Fruit fly (Drosophila melanogaster) whole organism, pupa: ENCODE data around the gene CG12746.

Source experiments
- CG10348 ChIP-seq: fragments of 200-800 bp; sonication (Bioruptor generic); IDR thresholded peaks from 2 replicates; pipeline ENCODE4 v1.3.6; 2022; ENCODE audit warnings: missing biosample characterization, missing genetic modification characterization
- CG12605 ChIP-seq: fragments of 200-800 bp; sonication (Bioruptor generic); IDR thresholded peaks from 2 replicates; pipeline ENCODE4 v1.3.6; 2022; ENCODE audit warnings: missing biosample characterization, missing genetic modification characterization
- CG13204 ChIP-seq: fragments of 200-800 bp; sonication (Bioruptor generic); optimal IDR thresholded peaks from 2 replicates; lab custom pipeline; 2018; ENCODE audit warnings: missing biosample characterization, mild to moderate bottlenecking, missing genetic modification characterization, moderate library complexity
- CG14655 ChIP-seq: fragments of 200-800 bp; sonication (Bioruptor generic); optimal IDR thresholded peaks from 3 replicates; lab custom pipeline; 2017; ENCODE audit warnings: mild to moderate bottlenecking, missing biosample characterization, missing genetic modification reagents, missing genetic modification characterization
- CG15710 ChIP-seq: fragments of 200-800 bp; sonication (Bioruptor generic); optimal IDR thresholded peaks from 2 replicates; lab custom pipeline; 2018; ENCODE audit warnings: missing biosample characterization, mild to moderate bottlenecking, missing genetic modification characterization, moderate library complexity
- CG17806 ChIP-seq: fragments of 200-800 bp; sonication (Bioruptor generic); optimal IDR thresholded peaks from 2 replicates; lab custom pipeline; 2018; ENCODE audit warnings: missing biosample characterization, mild to moderate bottlenecking, missing genetic modification characterization, moderate library complexity
- CG32121 ChIP-seq: fragments of 200-800 bp; sonication (Bioruptor generic); IDR thresholded peaks from 2 replicates; pipeline ENCODE4 v1.3.6; 2022; ENCODE audit warnings: missing biosample characterization, missing genetic modification characterization
- CG34367 ChIP-seq: fragments of 200-800 bp; sonication (Bioruptor generic); optimal IDR thresholded peaks from 2 replicates; lab custom pipeline; 2018; ENCODE audit warnings: missing biosample characterization, mild to moderate bottlenecking, missing genetic modification characterization
- CG4496 ChIP-seq: fragments of 200-800 bp; sonication (Bioruptor generic); IDR thresholded peaks from 3 replicates; pipeline ENCODE4 v1.3.6; 2022; ENCODE audit warnings: missing biosample characterization, missing genetic modification characterization
- CG8159 ChIP-seq: fragments of 200-800 bp; sonication (Bioruptor generic); optimal IDR thresholded peaks from 3 replicates; lab custom pipeline; 2018; ENCODE audit warnings: missing biosample characterization, mild to moderate bottlenecking, missing genetic modification characterization, moderate library complexity
- CG8301 ChIP-seq: fragments of 200-800 bp; sonication (Bioruptor generic); optimal IDR thresholded peaks from 2 replicates; lab custom pipeline; 2018; ENCODE audit warnings: missing biosample characterization, mild to moderate bottlenecking, missing genetic modification characterization
- CG9948 ChIP-seq: fragments of 200-800 bp; sonication (Bioruptor generic); optimal IDR thresholded peaks from 2 replicates; lab custom pipeline; 2018; ENCODE audit warnings: missing biosample characterization, mild to moderate bottlenecking, missing genetic modification characterization, moderate library complexity
- D1 ChIP-seq: fragments of 200-800 bp; sonication (Bioruptor generic); optimal IDR thresholded peaks from 2 replicates; lab custom pipeline; 2018; ENCODE audit warnings: missing biosample characterization, mild to moderate bottlenecking, missing genetic modification characterization, moderate library complexity
- EcR ChIP-seq: fragments of 200-800 bp; sonication (Bioruptor generic); optimal IDR thresholded peaks from 3 replicates; lab custom pipeline; 2019; ENCODE audit warnings: missing biosample characterization, missing genetic modification characterization, mild to moderate bottlenecking, moderate library complexity, missing genetic modification reagents
- Ets98B ChIP-seq: fragments of 200-800 bp; sonication (Bioruptor generic); IDR thresholded peaks from 2 replicates; pipeline ENCODE4 v1.3.6; 2022; ENCODE audit warnings: missing biosample characterization, missing genetic modification characterization
- Pif1A ChIP-seq: fragments of 200-800 bp; sonication (Bioruptor generic); optimal IDR thresholded peaks from 3 replicates; lab custom pipeline; 2016; ENCODE audit warnings: missing biosample characterization, missing genetic modification characterization
- Pif1B ChIP-seq: fragments of 200-800 bp; sonication (Bioruptor generic); optimal IDR thresholded peaks from 3 replicates; lab custom pipeline; 2016; ENCODE audit warnings: missing biosample characterization, missing genetic modification characterization
- Snoo ChIP-seq: fragments of 200-800 bp; sonication (Bioruptor generic); optimal IDR thresholded peaks from 3 replicates; lab custom pipeline; 2017; ENCODE audit warnings: missing biosample characterization, mild to moderate bottlenecking, missing genetic modification characterization, inconsistent platforms
- fd96Ca ChIP-seq: fragments of 200-800 bp; sonication (Bioruptor generic); IDR thresholded peaks from 3 replicates; pipeline ENCODE4 v1.3.6; 2022; ENCODE audit warnings: missing biosample characterization, missing genetic modification characterization
- gl ChIP-seq: fragments of 200-800 bp; sonication (Bioruptor generic); optimal IDR thresholded peaks from 2 replicates; lab custom pipeline; 2018; ENCODE audit warnings: missing biosample characterization, mild to moderate bottlenecking, missing genetic modification characterization
- rn ChIP-seq: fragments of 200-800 bp; sonication (Bioruptor generic); IDR thresholded peaks from 2 replicates; pipeline ENCODE4 v1.3.6; 2022; ENCODE audit warnings: missing biosample characterization, missing genetic modification characterization

CG12746 gene

dm6 chr3R:5573883-5574282 lies 9.2 kb downstream of the CG12746 start:
- TF ChIP-seq EcR (GFP tag; lab: Kevin White, UChicago): peak; percentile 94
- no peak for TF ChIP-seq CG34367 (tag; lab: Kevin White, UChicago)
- no peak for TF ChIP-seq rn (GFP tag; lab: Robert Waterston, UW)
- TF ChIP-seq CG13204 (GFP tag; lab: Kevin White, UChicago): no peak
- TF ChIP-seq CG14655 (GFP tag; lab: Kevin White, UChicago): no peak
- no peak for TF ChIP-seq Ets98B (GFP tag; lab: Robert Waterston, UW)

dm6 chr3R:5587863-5588519 lies 23.3 kb downstream of the CG12746 start, which contains the start of gene CG2926:
Gene CG2926 (minus strand): TSS chr3R:5588380.
- TF ChIP-seq CG14655 (GFP tag; lab: Kevin White, UChicago) (no peak), Snoo (no peak), CG12605 (0 out of 2 replicates have a peak, but pooled peaks have one; percentile 32), CG8159 (tag; lab: Kevin White, UChicago) (no peak), CG4496 (GFP tag; lab: Robert Waterston, UW) (0 out of 3 replicates have a peak, but pooled peaks have one; percentile 46), Ets98B (GFP tag; lab: Robert Waterston, UW) (peak; percentile 19; the same call in 1 of the 2 replicates), CG10348 (no peak), rn (GFP tag; lab: Robert Waterston, UW) (0 out of 2 replicates have a peak, but pooled peaks have one; percentile 12), gl (tag; lab: Kevin White, UChicago) (no peak), CG17806 (tag; lab: Kevin White, UChicago) (no peak), CG32121 (GFP tag; lab: Robert Waterston, UW) (0 out of 2 replicates have a peak, but pooled peaks have one; percentile 32), CG34367 (tag; lab: Kevin White, UChicago) (no peak), CG13204 (GFP tag; lab: Kevin White, UChicago) (no peak), Pif1A (GFP tag; lab: Kevin White, UChicago) (no peak), CG15710 (tag; lab: Kevin White, UChicago) (no peak), EcR (GFP tag; lab: Kevin White, UChicago) (no peak), Pif1B (GFP tag; lab: Kevin White, UChicago) (no peak), CG8301 (no peak), fd96Ca (GFP tag; lab: Robert Waterston, UW) (no peak), D1 (no peak), CG9948 (no peak)
- TF ChIP-seq, all 21 proteins: peak for 5

dm6 chr3R:5588573-5588972 lies 23.9 kb downstream of the CG12746 start, which contains the start of gene PolZ2:
Gene PolZ2 (plus strand): TSS chr3R:5588873.
- TF ChIP-seq CG12605: no peak
- no peak for TF ChIP-seq CG8159 (tag; lab: Kevin White, UChicago)
- TF ChIP-seq Snoo: no peak
- TF ChIP-seq, all 21 proteins: peak for 0

dm6 chr3R:5591398-5591853 lies 26.8 kb downstream of the CG12746 start, which contains the start of the genes noi and Vha26:
Gene noi (minus strand): TSS chr3R:5591459.
Gene Vha26 (plus strand): TSS chr3R:5591763.
- TF ChIP-seq CG15710 (tag; lab: Kevin White, UChicago): peak; percentile 15
- no peak for TF ChIP-seq CG8301
- no peak for TF ChIP-seq CG9948
- TF ChIP-seq CG34367 (tag; lab: Kevin White, UChicago): no peak
- TF ChIP-seq Pif1A (GFP tag; lab: Kevin White, UChicago): no peak

dm6 chr3R:5592009-5592572 lies 27.4 kb downstream of the CG12746 start:
- no peak for TF ChIP-seq CG17806 (tag; lab: Kevin White, UChicago)
- TF ChIP-seq D1: no peak
- TF ChIP-seq gl (tag; lab: Kevin White, UChicago): no peak
- TF ChIP-seq EcR (GFP tag; lab: Kevin White, UChicago): peak; percentile 30
- TF ChIP-seq CG14655 (GFP tag; lab: Kevin White, UChicago): no peak
- TF ChIP-seq CG4496 (GFP tag; lab: Robert Waterston, UW): 0 out of 3 replicates have a peak, but pooled peaks have one; percentile 34
- no peak for TF ChIP-seq CG10348
- no peak for TF ChIP-seq CG12605

dm6 chr3R:5594878-5595277 lies 30.2 kb downstream of the CG12746 start:
- TF ChIP-seq CG12605 (0 out of 2 replicates have a peak, but pooled peaks have one; percentile 20), CG8301 (no peak), CG13204 (GFP tag; lab: Kevin White, UChicago) (no peak), CG14655 (GFP tag; lab: Kevin White, UChicago) (no peak), CG10348 (no peak)
